Worm (Caenorhabditis elegans) whole organism, L2 larva: ENCODE results near the gene ZK632.12.

Source experiments
- C34F6.9 ChIP-seq: fragments of 150-350 bp; optimal IDR thresholded peaks from 2 replicates; lab custom pipeline; 2014; ENCODE audit warnings: missing biosample characterization, missing genetic modification characterization
- R02D3.7 ChIP-seq: fragments of 150-350 bp; optimal IDR thresholded peaks from 2 replicates; lab custom pipeline; 2014; ENCODE audit warnings: missing biosample characterization, missing genetic modification characterization
- Y55F3AM.14 ChIP-seq: fragments of 200-800 bp; sonication (Bioruptor generic); optimal IDR thresholded peaks from 2 replicates; lab custom pipeline; 2018; ENCODE audit warnings: mild to moderate bottlenecking, missing genetic modification characterization, missing compliant biosample characterization
- ZK546.5 ChIP-seq: sonication (generic microtip); optimal IDR thresholded peaks from 2 replicates; lab custom pipeline; 2017; ENCODE audit warnings: missing biosample characterization, missing genetic modification characterization
- alr-1 ChIP-seq: fragments of 150-350 bp; optimal IDR thresholded peaks from 2 replicates; lab custom pipeline; 2014; ENCODE audit warnings: missing biosample characterization, missing genetic modification characterization
- ama-1 ChIP-seq: fragments of 150-350 bp; optimal IDR thresholded peaks from 2 replicates; lab custom pipeline; 2018; ENCODE audit warnings: inconsistent platforms
- blmp-1 ChIP-seq: sonication (generic microtip); optimal IDR thresholded peaks from 2 replicates; lab custom pipeline; 2017; ENCODE audit warnings: missing genetic modification characterization, mild to moderate bottlenecking, missing compliant biosample characterization, antibody characterized with exemption, moderate library complexity; ENCODE audit not compliant: insufficient read depth
- ceh-16 ChIP-seq: fragments of 150-350 bp; optimal IDR thresholded peaks from 2 replicates; lab custom pipeline; 2014; ENCODE audit warnings: missing biosample characterization, missing genetic modification characterization
- crh-2 ChIP-seq: sonication (generic microtip); optimal IDR thresholded peaks from 2 replicates; lab custom pipeline; 2017; ENCODE audit warnings: missing biosample characterization, missing genetic modification characterization
- dmd-4 ChIP-seq: sonication (generic microtip); optimal IDR thresholded peaks from 2 replicates; lab custom pipeline; 2017; ENCODE audit warnings: missing biosample characterization, missing genetic modification characterization
- elt-3 ChIP-seq: sonication (generic microtip); optimal IDR thresholded peaks from 2 replicates; lab custom pipeline; 2017; ENCODE audit warnings: missing biosample characterization, missing genetic modification characterization
- gmeb-1 ChIP-seq: fragments of 150-350 bp; optimal IDR thresholded peaks from 2 replicates; lab custom pipeline; 2014; ENCODE audit warnings: missing biosample characterization, missing genetic modification characterization
- lin-11 ChIP-seq: fragments of 150-350 bp; sonication (generic microtip); optimal IDR thresholded peaks from 2 replicates; lab custom pipeline; 2014; ENCODE audit warnings: missing biosample characterization, missing genetic modification characterization, inconsistent platforms, mixed read lengths
- lin-13 ChIP-seq: fragments of 150-350 bp; optimal IDR thresholded peaks from 2 replicates; lab custom pipeline; 2014; ENCODE audit warnings: missing biosample characterization, missing genetic modification reagents, missing genetic modification characterization
- lin-39 ChIP-seq: fragments of 150-350 bp; optimal IDR thresholded peaks from 2 replicates; lab custom pipeline; 2014; ENCODE audit warnings: missing biosample characterization, missing genetic modification reagents, missing genetic modification characterization
- lsy-2 ChIP-seq, 2 experiments: fragments of 150-350 bp in 1 of 2; sonication (generic microtip) in 1 of 2; optimal IDR thresholded peaks; 2 replicates each; lab custom pipeline; 2014 to 2017; ENCODE audit warnings: missing biosample characterization in 2 of 2, missing genetic modification characterization in 2 of 2
- mdl-1 ChIP-seq, 2 experiments: fragments of 150-350 bp in 1 of 2; sonication (generic microtip) in 1 of 2; optimal IDR thresholded peaks; 2 replicates each; lab custom pipeline; 2017; ENCODE audit warnings: missing biosample characterization in 2 of 2, missing genetic modification characterization in 2 of 2
- nhr-10 ChIP-seq: sonication (generic microtip); optimal IDR thresholded peaks from 2 replicates; lab custom pipeline; 2017; ENCODE audit warnings: missing biosample characterization, missing genetic modification characterization
- nhr-12 ChIP-seq: fragments of 150-350 bp; optimal IDR thresholded peaks from 2 replicates; lab custom pipeline; 2014; ENCODE audit warnings: missing biosample characterization, missing genetic modification characterization
- nhr-129 ChIP-seq: fragments of 150-350 bp; optimal IDR thresholded peaks from 2 replicates; lab custom pipeline; 2014; ENCODE audit warnings: missing biosample characterization, missing genetic modification characterization
- nhr-21 ChIP-seq: fragments of 150-350 bp; optimal IDR thresholded peaks from 2 replicates; lab custom pipeline; 2014; ENCODE audit warnings: missing biosample characterization, missing genetic modification characterization
- nhr-237 ChIP-seq: fragments of 150-350 bp; optimal IDR thresholded peaks from 2 replicates; lab custom pipeline; 2014; ENCODE audit warnings: missing biosample characterization, missing genetic modification characterization
- nhr-25 ChIP-seq: fragments of 150-350 bp; sonication (generic microtip); optimal IDR thresholded peaks from 3 replicates; lab custom pipeline; 2014; ENCODE audit warnings: missing biosample characterization, missing genetic modification characterization
- nhr-6 ChIP-seq: fragments of 150-350 bp; optimal IDR thresholded peaks from 2 replicates; lab custom pipeline; 2014; ENCODE audit warnings: missing biosample characterization, missing genetic modification characterization
- peb-1 ChIP-seq: fragments of 150-350 bp; optimal IDR thresholded peaks from 2 replicates; lab custom pipeline; 2014; ENCODE audit warnings: missing biosample characterization, missing genetic modification characterization
- sma-3 ChIP-seq: sonication (generic microtip); optimal IDR thresholded peaks from 2 replicates; lab custom pipeline; 2016; ENCODE audit warnings: missing genetic modification reagents, missing genetic modification characterization, missing compliant biosample characterization
- sma-9 ChIP-seq, 2 experiments: fragments of 150-350 bp in 1 of 2; sonication (generic microtip) in 1 of 2; optimal IDR thresholded peaks; 2 replicates each; lab custom pipeline; 2014 to 2016; ENCODE audit warnings: missing genetic modification characterization in 2 of 2, mild to moderate bottlenecking in 1 of 2, missing biosample characterization in 1 of 2, missing compliant biosample characterization in 1 of 2, missing genetic modification reagents in 1 of 2, moderate library complexity in 1 of 2
- snpc-4 ChIP-seq: fragments of 150-350 bp; optimal IDR thresholded peaks from 2 replicates; lab custom pipeline; 2014; ENCODE audit warnings: missing biosample characterization, missing genetic modification characterization
- unc-55 ChIP-seq: fragments of 150-350 bp; sonication (generic microtip); optimal IDR thresholded peaks from 3 replicates; lab custom pipeline; 2014; ENCODE audit warnings: missing biosample characterization, missing genetic modification reagents, missing genetic modification characterization
- unc-62 ChIP-seq: fragments of 150-350 bp; optimal IDR thresholded peaks from 2 replicates; lab custom pipeline; 2014; ENCODE audit warnings: missing biosample characterization, missing genetic modification reagents, missing genetic modification characterization
- zag-1 ChIP-seq: fragments of 150-350 bp; optimal IDR thresholded peaks from 2 replicates; lab custom pipeline; 2014; ENCODE audit warnings: missing biosample characterization, missing genetic modification characterization
- ztf-4 ChIP-seq: fragments of 150-350 bp; optimal IDR thresholded peaks from 2 replicates; lab custom pipeline; 2014; ENCODE audit warnings: missing biosample characterization, missing genetic modification characterization

The ZK632.12 gene

ce11 chrIII:9798478-9799157 lies 32.0 kb upstream of the ZK632.12 start, which contains the start of gene ZK632.2:
Gene ZK632.2 (plus strand): TSS chrIII:9799107.
- TF ChIP-seq nhr-129 (tag; lab: Kevin White, UChicago) (peak; percentile 13), R02D3.7 (tag; lab: Kevin White, UChicago) (no peak), peb-1 (no peak), elt-3 (tag; lab: Kevin White, UChicago) (no peak), nhr-6 (tag; lab: Kevin White, UChicago) (no peak), snpc-4 (tag; lab: Kevin White, UChicago) (no peak), lin-11 (tag; lab: Kevin White, UChicago) (no peak), ceh-16 (tag; lab: Kevin White, UChicago) (no peak), blmp-1 (no peak), gmeb-1 (tag; lab: Kevin White, UChicago) (no peak), Y55F3AM.14 (GFP tag; lab: Kevin White, UChicago) (no peak), ztf-4 (no peak), nhr-12 (tag; lab: Kevin White, UChicago) (no peak), lsy-2 (tag; optimal IDR thresholded peaks at IDR 0.05; lab: Kevin White, UChicago) (peak in 1 of 2 experiments; percentile 17), dmd-4 (tag; lab: Kevin White, UChicago) (no peak)

ce11 chrIII:9802045-9802444 lies 28.6 kb upstream of the ZK632.12 start:
- TF ChIP-seq nhr-10 (tag; lab: Kevin White, UChicago) (no peak), unc-55 (no peak), nhr-237 (no peak), ama-1 (lab: Kevin White, UChicago) (no peak), crh-2 (tag; lab: Kevin White, UChicago) (no peak), C34F6.9 (tag; lab: Kevin White, UChicago) (no peak), mdl-1 (tag; optimal IDR thresholded peaks at IDR 0.05; lab: Kevin White, UChicago) (no peak), ZK546.5 (no peak), unc-62 (GFP tag; lab: Kevin White, UChicago) (no peak), nhr-6 (tag; lab: Kevin White, UChicago) (no peak), alr-1 (tag; lab: Kevin White, UChicago) (no peak), dmd-4 (tag; lab: Kevin White, UChicago) (no peak), gmeb-1 (tag; lab: Kevin White, UChicago) (no peak)

ce11 chrIII:9804997-9805610 lies 25.5 kb upstream of the ZK632.12 start, which contains the start of gene riok-3:
Gene riok-3 (minus strand): TSS chrIII:9805011.
- no peak for TF ChIP-seq nhr-237
- TF ChIP-seq lsy-2 (tag; optimal IDR thresholded peaks at IDR 0.05; lab: Kevin White, UChicago) = peak in 1 of 2 experiments; percentile 19
- peak; percentile 46 for TF ChIP-seq ztf-4
- no peak for TF ChIP-seq zag-1 (tag; lab: Kevin White, UChicago)
- TF ChIP-seq lin-13 (GFP tag; lab: Kevin White, UChicago) = peak; percentile 37
- TF ChIP-seq gmeb-1 (tag; lab: Kevin White, UChicago) = peak; percentile 19
- peak; percentile 42 for TF ChIP-seq sma-3 (GFP tag; lab: Kevin White, UChicago)
- peak; percentile 96 for TF ChIP-seq nhr-129 (tag; lab: Kevin White, UChicago)
- peak; percentile 26 for TF ChIP-seq nhr-21 (tag; lab: Kevin White, UChicago)
- TF ChIP-seq snpc-4 (tag; lab: Kevin White, UChicago) = no peak

DNA sequence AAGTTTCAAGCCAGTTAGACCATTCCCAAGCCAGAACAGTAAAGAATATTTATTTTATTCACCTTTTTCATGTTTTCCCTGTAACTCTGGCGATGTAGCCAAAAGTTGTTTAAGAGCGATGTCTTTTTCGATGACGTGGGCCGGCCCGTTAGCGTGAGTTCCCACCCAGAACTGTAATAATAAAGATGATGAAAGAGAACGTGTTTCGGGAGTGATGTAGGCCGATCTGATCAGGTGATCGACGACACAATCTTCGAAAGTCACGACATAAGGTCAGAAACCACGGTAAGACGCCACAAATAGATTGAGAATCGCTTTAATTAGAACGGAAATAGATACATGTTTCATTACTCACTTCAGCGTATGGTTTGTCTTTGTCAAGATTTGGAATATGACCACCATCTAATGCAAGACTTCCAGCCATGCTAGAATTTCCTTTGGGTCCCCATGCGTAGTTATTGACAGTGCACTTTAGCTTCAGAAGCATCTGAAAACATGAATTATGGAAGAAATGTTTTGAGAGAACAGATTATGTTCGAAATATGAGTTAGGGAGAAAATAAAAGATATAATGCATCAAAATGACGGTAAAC lies 23.5 kb upstream of the ZK632.12 start, which contains the start of gene ZK632.4:
Gene ZK632.4 (minus strand): TSS at position 487 of the 592 bp plus-strand sequence.
- TF ChIP-seq sma-9 (GFP tag; optimal IDR thresholded peaks at IDR 0.05; lab: Kevin White, UChicago) = peak; percentile 56
- TF ChIP-seq sma-9 (tag; optimal IDR thresholded peaks at IDR 0.05; lab: Kevin White, UChicago) = no peak
- no peak for TF ChIP-seq lin-13 (GFP tag; lab: Kevin White, UChicago)
- peak; percentile 10 for TF ChIP-seq nhr-129 (tag; lab: Kevin White, UChicago)
- TF ChIP-seq lin-39 = no peak
- no peak for TF ChIP-seq elt-3 (tag; lab: Kevin White, UChicago)
- peak; percentile 28 for TF ChIP-seq nhr-25 (tag; lab: Kevin White, UChicago)
